Worm (Caenorhabditis elegans): Measurements from ENCODE around the gene qdpr-1.

ce11 chrIII:13404418-13404817 is 10.7 kb downstream of the qdpr-1 start, which contains the start of gene ttr-52:
- TF ChIP-seq nhr-6 (tag; optimal IDR thresholded peaks at IDR 0.05) = no peak
- TF ChIP-seq ceh-82 (tag; optimal IDR thresholded peaks at IDR 0.05) = no peak
- no peak for TF ChIP-seq ztf-4 (tag; optimal IDR thresholded peaks at IDR 0.05)
- TF ChIP-seq nhr-77 (tag; optimal IDR thresholded peaks at IDR 0.05) = no peak
- no peak for TF ChIP-seq unc-62 (GFP tag; optimal IDR thresholded peaks at IDR 0.05)
- no peak for TF ChIP-seq ztf-11 (tag; optimal IDR thresholded peaks at IDR 0.05)
- no peak for TF ChIP-seq blmp-1 (tag; optimal IDR thresholded peaks at IDR 0.05; ENCODE audit: insufficient read depth)
